Worm (Caenorhabditis elegans) whole organism, L4 larva: ENCODE results near the gene F46C5.7.

ENCODE experiments used
- F37D6.2 ChIP-seq: sonication (generic microtip); optimal IDR thresholded peaks from 2 replicates; lab custom pipeline; 2016; ENCODE audit warnings: mild to moderate bottlenecking, missing genetic modification characterization, missing compliant biosample characterization
- T20F7.1 ChIP-seq: fragments of 200-800 bp; sonication (Bioruptor generic); optimal IDR thresholded peaks from 2 replicates; lab custom pipeline; 2018; ENCODE audit warnings: mild to moderate bottlenecking, missing genetic modification characterization, missing compliant biosample characterization
- Y75B8A.6 ChIP-seq: fragments of 200-800 bp; sonication (Bioruptor generic); IDR thresholded peaks from 2 replicates; pipeline ENCODE4 v1.3.6; 2022; ENCODE audit warnings: missing genetic modification reagents, missing genetic modification characterization, missing compliant biosample characterization
- ceh-44 ChIP-seq: fragments of 200-800 bp; sonication (Bioruptor generic); IDR thresholded peaks from 2 replicates; pipeline ENCODE4 v1.3.6; 2022; ENCODE audit warnings: missing genetic modification reagents, missing genetic modification characterization, missing compliant biosample characterization
- egl-27 ChIP-seq: sonication (generic microtip); optimal IDR thresholded peaks from 3 replicates; lab custom pipeline; 2017; ENCODE audit warnings: missing biosample characterization, missing genetic modification reagents, missing genetic modification characterization
- lin-13 ChIP-seq: fragments of 150-350 bp; optimal IDR thresholded peaks from 2 replicates; lab custom pipeline; 2014; ENCODE audit warnings: missing biosample characterization, missing genetic modification reagents, missing genetic modification characterization
- mes-2 ChIP-seq: sonication (generic microtip); optimal IDR thresholded peaks from 2 replicates; lab custom pipeline; 2016; ENCODE audit warnings: missing genotype, mild to moderate bottlenecking, missing genetic modification characterization, missing compliant biosample characterization; ENCODE audit not compliant: poor library complexity, severe bottlenecking
- nhr-48 ChIP-seq: sonication (generic microtip); optimal IDR thresholded peaks from 2 replicates; lab custom pipeline; 2016; ENCODE audit warnings: mild to moderate bottlenecking, missing genetic modification characterization, missing compliant biosample characterization
- pha-4 ChIP-seq, 2 experiments: fragments of 150-350 bp in 1 of 2; fragments of 200-800 bp in 1 of 2; sonication (Bioruptor generic) in 1 of 2; IDR thresholded peaks in 1 of 2; optimal IDR thresholded peaks in 1 of 2; 2 replicates each; pipeline versions ENCODE4 v1.3.6 to Lab custom; 2014 to 2022; ENCODE audit warnings: missing genetic modification characterization in 2 of 2, missing genetic modification reagents in 2 of 2, missing biosample characterization in 1 of 2, missing compliant biosample characterization in 1 of 2
- rbr-2 ChIP-seq: sonication (generic microtip); optimal IDR thresholded peaks from 2 replicates; lab custom pipeline; 2016; ENCODE audit warnings: missing genotype, missing genetic modification characterization, missing compliant biosample characterization
- vab-7 ChIP-seq: fragments of 200-800 bp; sonication (Bioruptor generic); IDR thresholded peaks from 2 replicates; pipeline ENCODE4 v1.3.6; 2022; ENCODE audit warnings: missing genetic modification reagents, missing genetic modification characterization, missing compliant biosample characterization
- zip-11 ChIP-seq: fragments of 200-800 bp; sonication (Bioruptor generic); IDR thresholded peaks from 2 replicates; pipeline ENCODE4 v1.3.6; 2022; ENCODE audit warnings: missing genetic modification characterization, missing compliant biosample characterization

ce11 chrII:8845298-8845697 lies 6.2 kb downstream of the F46C5.7 start, which contains the start of gene agxt-1:
- TF ChIP-seq T20F7.1 (GFP tag; lab: Kevin White, UChicago) (no peak), F37D6.2 (tag; lab: Kevin White, UChicago) (no peak), egl-27 (tag; lab: Kevin White, UChicago) (no peak), ceh-44 (GFP tag; lab: Robert Waterston, UW) (no peak), nhr-48 (tag; lab: Kevin White, UChicago) (no peak), mes-2 (tag; lab: Kevin White, UChicago) (no peak), pha-4 (GFP tag; IDR thresholded peaks at IDR 0.05; lab: Robert Waterston, UW) (no peak), pha-4 (tag; optimal IDR thresholded peaks at IDR 0.05; lab: Kevin White, UChicago) (no peak), vab-7 (GFP tag; lab: Robert Waterston, UW) (no peak), lin-13 (GFP tag; lab: Kevin White, UChicago) (no peak), Y75B8A.6 (GFP tag; lab: Robert Waterston, UW) (no peak), zip-11 (GFP tag; lab: Robert Waterston, UW) (no peak), rbr-2 (no peak)
